Fruit fly (Drosophila melanogaster): ENCODE results near the gene CG32536.

CG32536 gene

DNA sequence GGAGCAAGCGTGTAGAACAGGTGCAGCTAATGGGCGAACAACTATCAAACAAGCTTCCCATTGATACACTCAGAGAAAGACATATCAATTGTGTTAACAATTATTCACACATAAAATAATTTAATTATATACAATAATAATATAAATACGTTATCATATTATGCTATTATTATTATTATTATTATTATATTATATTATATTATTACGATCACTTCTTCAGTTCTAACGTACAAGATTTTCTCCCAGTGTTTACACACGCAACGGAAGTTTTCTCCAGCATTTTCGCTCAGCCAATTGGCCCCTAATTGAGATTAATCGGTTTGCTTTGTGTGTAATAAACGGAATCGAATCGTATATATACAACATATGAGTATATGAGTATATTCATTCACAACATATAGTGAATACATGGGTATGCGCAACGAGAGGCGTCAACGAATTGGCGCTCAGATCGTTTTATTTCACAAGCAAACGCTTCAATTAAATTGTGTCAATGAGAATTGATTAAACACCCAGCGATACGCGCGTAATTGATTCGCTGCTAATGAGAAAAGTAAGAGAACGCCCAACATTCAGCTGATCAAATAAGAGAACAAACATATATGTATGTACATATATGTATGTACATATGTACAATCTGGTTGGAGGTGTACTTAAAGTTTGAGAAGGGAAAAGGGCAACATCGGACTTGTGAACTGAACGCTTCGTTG is 40.5 kb upstream of the CG32536 start (continued):
- no peak for TF ChIP-seq crc (GFP tag; optimal IDR thresholded peaks at IDR 0.05)
- TF ChIP-seq vnd (GFP tag; IDR thresholded peaks at IDR 0.05; ENCODE audit: partially characterized antibody): no peak
- no peak for TF ChIP-seq Rx (GFP tag; IDR thresholded peaks at IDR 0.05)
- no peak for TF ChIP-seq CG16779 (GFP tag; IDR thresholded peaks at IDR 0.05)
- TF ChIP-seq CG6254 (GFP tag; optimal IDR thresholded peaks at IDR 0.05): peak; percentile 33
- TF ChIP-seq CG2129 (GFP tag; IDR thresholded peaks at IDR 0.05; ENCODE audit: partially characterized antibody): no peak
- peak; percentile 47 for TF ChIP-seq Hr3 (GFP tag; optimal IDR thresholded peaks at IDR 0.05)
- peak; percentile 54 for TF ChIP-seq Spps (tag; optimal IDR thresholded peaks at IDR 0.05)
- TF ChIP-seq lab (GFP tag; optimal IDR thresholded peaks at IDR 0.05): peak; percentile 77
- TF ChIP-seq ttk (GFP tag; IDR thresholded peaks at IDR 0.05): peak; percentile 45; the same call in 1 of the 2 replicates
- no peak for TF ChIP-seq CG9797 (GFP tag; optimal IDR thresholded peaks at IDR 0.05)
- TF ChIP-seq CG3726 (GFP tag; IDR thresholded peaks at IDR 0.05): no peak
- TF ChIP-seq Atf3 (GFP tag; optimal IDR thresholded peaks at IDR 0.05): no peak
- TF ChIP-seq cato (GFP tag; optimal IDR thresholded peaks at IDR 0.05; ENCODE audit: borderline replicate concordance): no peak
- TF ChIP-seq CG1792 (GFP tag; optimal IDR thresholded peaks at IDR 0.05): no peak
- no peak for TF ChIP-seq CG7786 (GFP tag; optimal IDR thresholded peaks at IDR 0.05)
- TF ChIP-seq CG32767 (GFP tag; IDR thresholded peaks at IDR 0.05): peak; percentile 38; the same call in 1 of the 2 replicates
- TF ChIP-seq Oaz (GFP tag; IDR thresholded peaks at IDR 0.05): no peak
- no peak for TF ChIP-seq ERR (GFP tag; optimal IDR thresholded peaks at IDR 0.05)
- peak; percentile 13 for TF ChIP-seq CG2120 (GFP tag; optimal IDR thresholded peaks at IDR 0.05)
- no peak for TF ChIP-seq CG18011 (GFP tag; optimal IDR thresholded peaks at IDR 0.05)
- TF ChIP-seq dati (GFP tag; IDR thresholded peaks at IDR 0.05): no peak
- TF ChIP-seq CTCF (GFP tag; optimal IDR thresholded peaks at IDR 0.05): no peak
- TF ChIP-seq Atf-2 (GFP tag; optimal IDR thresholded peaks at IDR 0.05): no peak
- TF ChIP-seq CG15696 (tag; optimal IDR thresholded peaks at IDR 0.05): peak; percentile 53
- TF ChIP-seq Ssrp (tag; optimal IDR thresholded peaks at IDR 0.05): peak; percentile 54
- TF ChIP-seq pum (GFP tag; optimal IDR thresholded peaks at IDR 0.05): no peak
- TF ChIP-seq CG11696 (GFP tag; IDR thresholded peaks at IDR 0.05): no peak
- no peak for TF ChIP-seq CG18476 (GFP tag; optimal IDR thresholded peaks at IDR 0.05)
- peak; percentile 73 for TF ChIP-seq row (GFP tag; IDR thresholded peaks at IDR 0.05)
- TF ChIP-seq CG4617 (GFP tag; optimal IDR thresholded peaks at IDR 0.05; ENCODE audit: borderline replicate concordance): no peak
- no peak for TF ChIP-seq Nf-YA (GFP tag; IDR thresholded peaks at IDR 0.05)
- 0 out of 3 replicates have a peak, but pooled peaks have one; percentile 47 for TF ChIP-seq zfh1 (GFP tag; IDR thresholded peaks at IDR 0.05)
- no peak for TF ChIP-seq unc-4 (GFP tag; IDR thresholded peaks at IDR 0.05; ENCODE audit: partially characterized antibody)
- TF ChIP-seq CG7372 (GFP tag; IDR thresholded peaks at IDR 0.05): no peak
- TF ChIP-seq CG4730 (GFP tag; IDR thresholded peaks at IDR 0.05): 0 out of 2 replicates have a peak, but pooled peaks have one; percentile 22
- peak; percentile 74 for TF ChIP-seq CG6689 (GFP tag; IDR thresholded peaks at IDR 0.05)
- no peak for TF ChIP-seq da (GFP tag; optimal IDR thresholded peaks at IDR 0.05)
- TF ChIP-seq CG11695 (GFP tag; IDR thresholded peaks at IDR 0.05): no peak; the same call in 2 of the 3 replicates
- TF ChIP-seq HmgD (GFP tag; optimal IDR thresholded peaks at IDR 0.05): no peak
- peak; percentile 66 for TF ChIP-seq Sox100B (GFP tag; optimal IDR thresholded peaks at IDR 0.05)
- peak; percentile 48 for TF ChIP-seq al (GFP tag; IDR thresholded peaks at IDR 0.05)
- peak; percentile 64 for TF ChIP-seq cwo (GFP tag; optimal IDR thresholded peaks at IDR 0.05)
- peak; percentile 29 for TF ChIP-seq CG1233 (GFP tag; optimal IDR thresholded peaks at IDR 0.05)
- TF ChIP-seq CoRest (tag; optimal IDR thresholded peaks at IDR 0.05): peak; percentile 75
- no peak for TF ChIP-seq ems (GFP tag; optimal IDR thresholded peaks at IDR 0.05)
- TF ChIP-seq BtbVII (GFP tag; optimal IDR thresholded peaks at IDR 0.05): peak; percentile 54
- TF ChIP-seq HmgZ (tag; optimal IDR thresholded peaks at IDR 0.05): peak; percentile 1
- TF ChIP-seq D19B (GFP tag; optimal IDR thresholded peaks at IDR 0.05): peak; percentile 2
- peak; percentile 37 for TF ChIP-seq CG6683 (GFP tag; optimal IDR thresholded peaks at IDR 0.05)
- peak; percentile 22 for TF ChIP-seq B-H2 (GFP tag; optimal IDR thresholded peaks at IDR 0.05)

All from whole organism, embryonic.